Worm (Caenorhabditis elegans) whole organism, L1 larva: ENCODE measurements around the gene hsp-4.

Experiments
- C34B4.2 ChIP-seq: sonication (generic microtip); optimal IDR thresholded peaks from 2 replicates; lab custom pipeline; 2017; ENCODE audit warnings: mild to moderate bottlenecking, missing genetic modification characterization, missing compliant biosample characterization
- F16B12.6 ChIP-seq: fragments of 150-350 bp; optimal IDR thresholded peaks from 2 replicates; lab custom pipeline; 2014; ENCODE audit warnings: missing biosample characterization, missing genetic modification characterization
- Y116A8C.19 ChIP-seq: sonication (generic microtip); optimal IDR thresholded peaks from 2 replicates; lab custom pipeline; 2016; ENCODE audit warnings: missing compliant biosample characterization, missing genetic modification characterization, borderline replicate concordance
- aha-1 ChIP-seq: fragments of 150-350 bp; optimal IDR thresholded peaks from 2 replicates; lab custom pipeline; 2014; ENCODE audit warnings: missing biosample characterization, missing genetic modification characterization
- ama-1 ChIP-seq: fragments of 150-350 bp; optimal IDR thresholded peaks from 2 replicates; lab custom pipeline; 2014
- blmp-1 ChIP-seq: fragments of 150-350 bp; optimal IDR thresholded peaks from 2 replicates; lab custom pipeline; 2014; ENCODE audit warnings: missing biosample characterization, missing genetic modification characterization
- ceh-90 ChIP-seq: sonication (generic microtip); optimal IDR thresholded peaks from 2 replicates; lab custom pipeline; 2016; ENCODE audit warnings: missing genetic modification characterization, missing compliant biosample characterization
- dpl-1 ChIP-seq, 3 experiments: fragments of 150-350 bp in 2 of 3; sonication (generic microtip) in 1 of 3; optimal IDR thresholded peaks; 2 replicates each; lab custom pipeline; 2014 to 2017; ENCODE audit warnings: missing biosample characterization in 3 of 3, missing genetic modification characterization in 3 of 3, missing genetic modification reagents in 3 of 3
- dsc-1 ChIP-seq: sonication (generic microtip); optimal IDR thresholded peaks from 2 replicates; lab custom pipeline; 2016; ENCODE audit warnings: mild to moderate bottlenecking, missing genetic modification characterization, missing compliant biosample characterization
- efl-1 ChIP-seq, 4 experiments: fragments of 150-350 bp; optimal IDR thresholded peaks in 3 of 4; peaks in 1 of 4; 1 replicate in 1 of 4; 2 replicates in 3 of 4; lab custom pipeline; 2014; ENCODE audit warnings: missing biosample characterization in 2 of 4, missing genetic modification characterization in 2 of 4, missing genetic modification reagents in 2 of 4
- efl-3 ChIP-seq: fragments of 200-800 bp; sonication (Bioruptor generic); optimal IDR thresholded peaks from 2 replicates; lab custom pipeline; 2018; ENCODE audit warnings: mild to moderate bottlenecking, missing genetic modification characterization, missing compliant biosample characterization
- egl-13 ChIP-seq: sonication (generic microtip); optimal IDR thresholded peaks from 2 replicates; lab custom pipeline; 2016; ENCODE audit warnings: missing genotype, missing genetic modification reagents, missing genetic modification characterization, missing compliant biosample characterization
- elt-2 ChIP-seq: sonication (generic microtip); optimal IDR thresholded peaks from 2 replicates; lab custom pipeline; 2016; ENCODE audit warnings: missing genetic modification characterization, mild to moderate bottlenecking, inconsistent platforms, missing compliant biosample characterization, missing genetic modification reagents
- elt-3 ChIP-seq, 6 experiments: fragments of 150-350 bp in 1 of 6; sonication (generic microtip); optimal IDR thresholded peaks; 2 replicates each; lab custom pipeline; 2017 to 2018; ENCODE audit warnings: missing biosample characterization in 6 of 6, missing genetic modification characterization in 6 of 6, inconsistent platforms in 1 of 6
- ets-5 ChIP-seq: fragments of 200-800 bp; sonication (Bioruptor generic); IDR thresholded peaks from 2 replicates; pipeline ENCODE4 v1.3.6; 2022; ENCODE audit warnings: missing genetic modification characterization, missing compliant biosample characterization
- fkh-10 ChIP-seq: sonication (generic microtip); optimal IDR thresholded peaks from 2 replicates; lab custom pipeline; 2017; ENCODE audit warnings: missing biosample characterization, missing genetic modification reagents, missing genetic modification characterization
- fkh-8 ChIP-seq: sonication (generic microtip); optimal IDR thresholded peaks from 2 replicates; lab custom pipeline; 2016; ENCODE audit warnings: mild to moderate bottlenecking, missing genetic modification characterization, missing compliant biosample characterization
- fos-1 ChIP-seq: fragments of 150-350 bp; optimal IDR thresholded peaks from 2 replicates; lab custom pipeline; 2014; ENCODE audit warnings: missing biosample characterization, missing genetic modification characterization
- grh-1 ChIP-seq: fragments of 200-800 bp; sonication (Bioruptor generic); IDR thresholded peaks from 2 replicates; pipeline ENCODE4 v1.3.6; 2022; ENCODE audit warnings: missing genetic modification reagents, missing genetic modification characterization, missing compliant biosample characterization
- hlh-17 ChIP-seq: fragments of 200-800 bp; sonication (Bioruptor generic); optimal IDR thresholded peaks from 2 replicates; lab custom pipeline; 2018; ENCODE audit warnings: missing genetic modification characterization, mild to moderate bottlenecking, missing compliant biosample characterization, moderate library complexity, borderline replicate concordance
- hpl-2 ChIP-seq: fragments of 150-350 bp; optimal IDR thresholded peaks from 2 replicates; lab custom pipeline; 2014; ENCODE audit warnings: missing biosample characterization, missing genetic modification reagents, missing genetic modification characterization
- jun-1 ChIP-seq: fragments of 150-350 bp; optimal IDR thresholded peaks from 2 replicates; lab custom pipeline; 2014; ENCODE audit warnings: missing biosample characterization, missing genetic modification reagents, missing genetic modification characterization
- lin-15B ChIP-seq: fragments of 150-350 bp; sonication (generic microtip); optimal IDR thresholded peaks from 3 replicates; lab custom pipeline; 2014; ENCODE audit warnings: missing biosample characterization, missing genetic modification characterization
- lin-35 ChIP-seq, 2 experiments: fragments of 150-350 bp; optimal IDR thresholded peaks; 2 replicates each; lab custom pipeline; 2014; ENCODE audit warnings: missing biosample characterization in 2 of 2, missing genetic modification characterization in 2 of 2, missing genetic modification reagents in 2 of 2
- lir-3 ChIP-seq: sonication (generic microtip); optimal IDR thresholded peaks from 2 replicates; lab custom pipeline; 2016; ENCODE audit warnings: mild to moderate bottlenecking, missing genetic modification characterization, moderate library complexity, missing compliant biosample characterization; ENCODE audit not compliant: poor library complexity
- lsy-2 ChIP-seq, 2 experiments: fragments of 150-350 bp; optimal IDR thresholded peaks; 2 replicates each; lab custom pipeline; 2014; ENCODE audit warnings: missing biosample characterization in 2 of 2, missing genetic modification characterization in 2 of 2
- mef-2 ChIP-seq: fragments of 150-350 bp; optimal IDR thresholded peaks from 2 replicates; lab custom pipeline; 2014; ENCODE audit warnings: missing biosample characterization, missing genetic modification characterization
- mep-1 ChIP-seq: fragments of 150-350 bp; optimal IDR thresholded peaks from 2 replicates; lab custom pipeline; 2014; ENCODE audit warnings: missing biosample characterization, missing genetic modification characterization
- nhr-19 ChIP-seq: fragments of 200-800 bp; sonication (Bioruptor generic); conservative IDR thresholded peaks from 2 replicates; pipeline ENCODE4 v1.3.6; 2022; ENCODE audit warnings: missing genetic modification characterization, missing compliant biosample characterization
- nhr-20 ChIP-seq: sonication (generic microtip); optimal IDR thresholded peaks from 2 replicates; lab custom pipeline; 2016; ENCODE audit warnings: mild to moderate bottlenecking, missing genetic modification characterization, missing compliant biosample characterization
- nhr-47 ChIP-seq: sonication (generic microtip); optimal IDR thresholded peaks from 2 replicates; lab custom pipeline; 2016; ENCODE audit warnings: mild to moderate bottlenecking, missing genetic modification characterization, moderate library complexity, missing compliant biosample characterization
- nhr-77 ChIP-seq: fragments of 150-350 bp; optimal IDR thresholded peaks from 2 replicates; lab custom pipeline; 2014; ENCODE audit warnings: missing biosample characterization, missing genetic modification characterization
- pqm-1 ChIP-seq: sonication (generic microtip); optimal IDR thresholded peaks from 3 replicates; lab custom pipeline; 2017; ENCODE audit warnings: missing biosample characterization, missing genetic modification characterization
- rnt-1 ChIP-seq: sonication (generic microtip); optimal IDR thresholded peaks from 2 replicates; lab custom pipeline; 2016; ENCODE audit warnings: mild to moderate bottlenecking, missing genetic modification characterization, moderate library complexity, missing compliant biosample characterization
- skn-1 ChIP-seq: fragments of 150-350 bp; optimal IDR thresholded peaks from 2 replicates; lab custom pipeline; 2014; ENCODE audit warnings: missing biosample characterization, missing genetic modification characterization
- snpc-4 ChIP-seq: fragments of 150-350 bp; optimal IDR thresholded peaks from 2 replicates; lab custom pipeline; 2014; ENCODE audit warnings: missing biosample characterization, missing genetic modification characterization
- snu-23 ChIP-seq: sonication (generic microtip); optimal IDR thresholded peaks from 2 replicates; lab custom pipeline; 2016; ENCODE audit warnings: missing genetic modification characterization, missing compliant biosample characterization
- sox-4 ChIP-seq: sonication (generic microtip); optimal IDR thresholded peaks from 2 replicates; lab custom pipeline; 2016; ENCODE audit warnings: missing genetic modification characterization, missing compliant biosample characterization
- sptf-1 ChIP-seq: fragments of 150-350 bp; optimal IDR thresholded peaks from 2 replicates; lab custom pipeline; 2014; ENCODE audit warnings: missing biosample characterization, missing genetic modification characterization
- tlp-1 ChIP-seq: fragments of 150-350 bp; optimal IDR thresholded peaks from 2 replicates; lab custom pipeline; 2014; ENCODE audit warnings: missing biosample characterization, missing genetic modification characterization
- unc-130 ChIP-seq: fragments of 150-350 bp; optimal IDR thresholded peaks from 2 replicates; lab custom pipeline; 2017; ENCODE audit warnings: missing biosample characterization, missing genetic modification characterization, inconsistent platforms
- unc-30 ChIP-seq: sonication (generic microtip); optimal IDR thresholded peaks from 2 replicates; lab custom pipeline; 2017; ENCODE audit warnings: missing biosample characterization, missing genetic modification characterization
- unc-62 ChIP-seq: fragments of 150-350 bp; optimal IDR thresholded peaks from 2 replicates; lab custom pipeline; 2014; ENCODE audit warnings: missing biosample characterization, missing genetic modification reagents, missing genetic modification characterization
- unc-98 ChIP-seq: fragments of 200-800 bp; sonication (Bioruptor generic); IDR thresholded peaks from 2 replicates; pipeline ENCODE4 v1.3.6; 2022; ENCODE audit warnings: missing genetic modification characterization, missing compliant biosample characterization
- xbp-1 ChIP-seq: sonication (generic microtip); optimal IDR thresholded peaks from 2 replicates; lab custom pipeline; 2016; ENCODE audit warnings: missing genetic modification characterization, missing compliant biosample characterization

The hsp-4 gene

DNA sequence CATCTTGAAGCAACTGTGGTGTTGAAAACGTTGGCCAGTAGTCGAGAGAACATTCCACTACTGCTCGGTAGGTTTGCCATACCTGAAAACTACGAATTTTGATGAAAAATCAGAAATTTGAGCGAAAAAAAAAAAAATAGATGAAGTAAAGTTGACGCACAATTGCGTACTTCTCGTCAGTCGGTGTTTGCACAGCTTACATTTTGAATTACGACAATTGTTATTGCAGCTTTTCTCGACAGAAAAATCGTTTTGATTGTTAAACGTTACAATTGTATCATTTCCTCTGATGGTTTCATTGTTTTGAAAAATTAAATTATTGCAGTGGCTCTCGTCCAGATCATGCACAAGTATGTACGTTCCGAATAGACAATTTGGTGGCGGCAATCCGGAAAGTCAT lies 42.4 kb downstream of the hsp-4 start, which contains the start of the genes F45E12.5 and cnep-1:
Gene F45E12.5, minus strand, starts transcription at position 93 of the 400 bp plus-strand sequence.
Gene cnep-1, plus strand, starts transcription at position 326 of the 400 bp plus-strand sequence.
- TF ChIP-seq tlp-1 (tag; lab: Kevin White, UChicago) = no peak
- peak; percentile 27 for TF ChIP-seq mep-1
- TF ChIP-seq fkh-8 = no peak
- no peak for TF ChIP-seq lin-15B (tag; lab: Kevin White, UChicago)
- no peak for TF ChIP-seq fkh-10 (GFP tag; lab: Kevin White, UChicago)
- TF ChIP-seq pqm-1 (tag; lab: Kevin White, UChicago) = no peak
- TF ChIP-seq nhr-47 = no peak
- no peak for TF ChIP-seq dsc-1
- no peak for TF ChIP-seq ama-1 (lab: Kevin White, UChicago)
- no peak for TF ChIP-seq sox-4 (tag; lab: Kevin White, UChicago)
- TF ChIP-seq hpl-2 (GFP tag; lab: Kevin White, UChicago) = no peak
- TF ChIP-seq xbp-1 (tag; lab: Kevin White, UChicago) = no peak
- TF ChIP-seq ceh-90 = no peak
- TF ChIP-seq fos-1 (tag; lab: Kevin White, UChicago) = no peak
- no peak for TF ChIP-seq unc-30 (tag; lab: Kevin White, UChicago)
- no peak for TF ChIP-seq sptf-1 (tag; lab: Kevin White, UChicago)
- peak; percentile 20 to 54 for TF ChIP-seq lin-35 (GFP tag; optimal IDR thresholded peaks at IDR 0.05; lab: Kevin White, UChicago)
- no peak for TF ChIP-seq nhr-19 (GFP tag; lab: Robert Waterston, UW)
- no peak for TF ChIP-seq grh-1 (GFP tag; lab: Robert Waterston, UW)
- peak in 2 of 3 experiments; percentile 12 to 29 for TF ChIP-seq dpl-1 (GFP tag; optimal IDR thresholded peaks at IDR 0.05; lab: Kevin White, UChicago)
- no peak for TF ChIP-seq unc-98 (GFP tag; lab: Robert Waterston, UW)
- TF ChIP-seq lir-3 (tag; lab: Kevin White, UChicago) = no peak
- TF ChIP-seq mef-2 (tag; lab: Kevin White, UChicago) = no peak
- TF ChIP-seq elt-3 (tag; optimal IDR thresholded peaks at IDR 0.05; lab: Kevin White, UChicago) = no peak
- no peak for TF ChIP-seq elt-2 (tag; lab: Kevin White, UChicago)
- TF ChIP-seq nhr-77 (tag; lab: Kevin White, UChicago) = no peak
- TF ChIP-seq efl-1 (optimal IDR thresholded peaks at IDR 0.05; lab: Kevin White, UChicago) = peak; percentile 34 to 42
- TF ChIP-seq efl-1 (GFP tag; optimal IDR thresholded peaks at IDR 0.05 in 1 of 2; lab: Kevin White, UChicago) = peak; percentile 32 to 53
- TF ChIP-seq egl-13 (tag; lab: Kevin White, UChicago) = no peak
- TF ChIP-seq hlh-17 (GFP tag; lab: Kevin White, UChicago) = no peak
- TF ChIP-seq jun-1 (tag; lab: Kevin White, UChicago) = no peak
- no peak for TF ChIP-seq nhr-20 (tag; lab: Kevin White, UChicago)
- TF ChIP-seq Y116A8C.19 (tag; lab: Kevin White, UChicago) = no peak
- peak in 1 of 2 experiments; percentile 56 for TF ChIP-seq lsy-2 (tag; optimal IDR thresholded peaks at IDR 0.05; lab: Kevin White, UChicago)
- TF ChIP-seq skn-1 (tag; lab: Kevin White, UChicago) = no peak
- TF ChIP-seq rnt-1 (tag; lab: Kevin White, UChicago) = no peak
- TF ChIP-seq ets-5 (GFP tag; lab: Robert Waterston, UW) = no peak
- no peak for TF ChIP-seq efl-3
- peak; percentile 77 for TF ChIP-seq F16B12.6 (tag; lab: Kevin White, UChicago)
- TF ChIP-seq aha-1 (tag; lab: Kevin White, UChicago) = no peak
- no peak for TF ChIP-seq snu-23 (GFP tag; lab: Kevin White, UChicago)
- peak; percentile 18 for TF ChIP-seq blmp-1
- TF ChIP-seq C34B4.2 (tag; lab: Kevin White, UChicago) = no peak
- TF ChIP-seq unc-62 (GFP tag; lab: Kevin White, UChicago) = no peak
- no peak for TF ChIP-seq unc-130
- no peak for TF ChIP-seq snpc-4 (tag; lab: Kevin White, UChicago)
